Worm (Caenorhabditis elegans): Measurements from ENCODE around the gene lgc-20.

ce11 chrII:11351599-11351998 is 8.2 kb upstream of the lgc-20 start, which contains the start of gene clh-2:
- TF ChIP-seq nhr-11 (tag; optimal IDR thresholded peaks at IDR 0.05) (no peak), tbx-2 (tag; optimal IDR thresholded peaks at IDR 0.05) (no peak), unc-3 (GFP tag; conservative IDR thresholded peaks at IDR 0.05) (no peak), unc-3 (tag; optimal IDR thresholded peaks at IDR 0.05) (no peak), hlh-6 (tag; optimal IDR thresholded peaks at IDR 0.05) (no peak), unc-55 (GFP tag; optimal IDR thresholded peaks at IDR 0.05) (no peak), ttx-3 (tag; optimal IDR thresholded peaks at IDR 0.05) (no peak), Y22D7AL.16 (tag; optimal IDR thresholded peaks at IDR 0.05) (no peak), pax-1 (tag; optimal IDR thresholded peaks at IDR 0.05) (no peak), ama-1 (optimal IDR thresholded peaks at IDR 0.05) (no peak), pha-4 (tag; optimal IDR thresholded peaks at IDR 0.05) (no peak), ceh-14 (tag; optimal IDR thresholded peaks at IDR 0.05) (no peak)

All from whole organism, late embryonic.